Worm (Caenorhabditis elegans) whole organism, L4 larva: ENCODE measurements around the gene sox-2.

ENCODE experiments used
- D1046.2 ChIP-seq: fragments of 200-800 bp; sonication (Bioruptor generic); IDR thresholded peaks from 2 replicates; pipeline ENCODE4 v1.3.6; 2022; ENCODE audit warnings: missing genetic modification characterization, missing compliant biosample characterization
- F10B5.3 ChIP-seq: sonication (generic microtip); optimal IDR thresholded peaks from 2 replicates; lab custom pipeline; 2016; ENCODE audit warnings: mild to moderate bottlenecking, missing genetic modification characterization, missing compliant biosample characterization
- F37D6.2 ChIP-seq: sonication (generic microtip); optimal IDR thresholded peaks from 2 replicates; lab custom pipeline; 2016; ENCODE audit warnings: mild to moderate bottlenecking, missing genetic modification characterization, missing compliant biosample characterization
- R02D3.7 ChIP-seq: fragments of 150-350 bp; sonication (generic microtip); optimal IDR thresholded peaks from 3 replicates; lab custom pipeline; 2014; ENCODE audit warnings: missing biosample characterization, missing genetic modification characterization
- T26A8.4 ChIP-seq: fragments of 200-800 bp; sonication (Bioruptor generic); IDR thresholded peaks from 2 replicates; pipeline ENCODE4 v1.3.6; 2022; ENCODE audit warnings: missing genetic modification characterization, missing compliant biosample characterization
- Y105C5A.15 ChIP-seq: fragments of 200-800 bp; sonication (Bioruptor generic); IDR thresholded peaks from 2 replicates; pipeline ENCODE4 v1.3.6; 2022; ENCODE audit warnings: missing genetic modification characterization, missing compliant biosample characterization
- Y48G9A.11 ChIP-seq: fragments of 200-800 bp; sonication (Bioruptor generic); IDR thresholded peaks from 2 replicates; pipeline ENCODE4 v1.3.6; 2022; ENCODE audit warnings: missing genetic modification reagents, missing genetic modification characterization, missing compliant biosample characterization
- Y75B8A.6 ChIP-seq: fragments of 200-800 bp; sonication (Bioruptor generic); IDR thresholded peaks from 2 replicates; pipeline ENCODE4 v1.3.6; 2022; ENCODE audit warnings: missing genetic modification reagents, missing genetic modification characterization, missing compliant biosample characterization
- aly-2 ChIP-seq: sonication (generic microtip); optimal IDR thresholded peaks from 2 replicates; lab custom pipeline; 2018; ENCODE audit warnings: missing biosample characterization, missing genetic modification characterization
- ama-1 ChIP-seq: fragments of 150-350 bp; optimal IDR thresholded peaks from 2 replicates; lab custom pipeline; 2014; ENCODE audit warnings: inconsistent platforms, mixed read lengths
- ceh-20 ChIP-seq: fragments of 200-800 bp; sonication (Bioruptor generic); IDR thresholded peaks from 2 replicates; pipeline ENCODE4 v1.3.6; 2022; ENCODE audit warnings: missing genetic modification reagents, missing genetic modification characterization, missing compliant biosample characterization
- ceh-28 ChIP-seq: fragments of 150-350 bp; optimal IDR thresholded peaks from 2 replicates; lab custom pipeline; 2014; ENCODE audit warnings: missing biosample characterization, missing genetic modification reagents, missing genetic modification characterization
- ceh-32 ChIP-seq: sonication (generic microtip); optimal IDR thresholded peaks from 2 replicates; lab custom pipeline; 2016; ENCODE audit warnings: mild to moderate bottlenecking, missing genetic modification characterization, missing compliant biosample characterization; ENCODE audit not compliant: poor library complexity
- ceh-82 ChIP-seq: sonication (generic microtip); optimal IDR thresholded peaks from 2 replicates; lab custom pipeline; 2017; ENCODE audit warnings: missing biosample characterization, missing genetic modification characterization
- ces-1 ChIP-seq: fragments of 150-350 bp; sonication (generic microtip); optimal IDR thresholded peaks from 4 replicates; lab custom pipeline; 2014; ENCODE audit warnings: missing biosample characterization, missing genetic modification reagents, missing genetic modification characterization
- ctbp-1 ChIP-seq: fragments of 200-800 bp; sonication (Bioruptor generic); IDR thresholded peaks from 2 replicates; pipeline ENCODE4 v1.3.6; 2022; ENCODE audit warnings: missing genetic modification reagents, missing genetic modification characterization, missing compliant biosample characterization
- daf-12 ChIP-seq: fragments of 150-350 bp; optimal IDR thresholded peaks from 2 replicates; lab custom pipeline; 2014; ENCODE audit warnings: missing biosample characterization, missing genetic modification reagents, missing genetic modification characterization
- daf-16 ChIP-seq, 3 experiments: sonication (generic microtip); optimal IDR thresholded peaks; 2 replicates each; lab custom pipeline; 2016 to 2017; ENCODE audit warnings: missing genetic modification characterization in 3 of 3, missing genetic modification reagents in 3 of 3, mild to moderate bottlenecking in 2 of 3, missing compliant biosample characterization in 2 of 3, missing biosample characterization in 1 of 3, moderate library complexity in 1 of 3
- dmd-6 ChIP-seq: fragments of 200-800 bp; sonication (Bioruptor generic); IDR thresholded peaks from 2 replicates; pipeline ENCODE4 v1.3.6; 2022; ENCODE audit warnings: missing genetic modification reagents, missing genetic modification characterization, missing compliant biosample characterization
- dmd-8 ChIP-seq: fragments of 200-800 bp; sonication (Bioruptor generic); IDR thresholded peaks from 2 replicates; pipeline ENCODE4 v1.3.6; 2022; ENCODE audit warnings: missing genetic modification characterization, missing compliant biosample characterization
- dmd-9 ChIP-seq: fragments of 200-800 bp; sonication (Bioruptor generic); IDR thresholded peaks from 2 replicates; pipeline ENCODE4 v1.3.6; 2022; ENCODE audit warnings: missing genetic modification reagents, missing genetic modification characterization, missing compliant biosample characterization
- dpl-1 ChIP-seq: fragments of 150-350 bp; optimal IDR thresholded peaks from 2 replicates; lab custom pipeline; 2014; ENCODE audit warnings: missing biosample characterization, missing genetic modification reagents, missing genetic modification characterization
- dve-1 ChIP-seq: sonication (generic microtip); optimal IDR thresholded peaks from 2 replicates; lab custom pipeline; 2017; ENCODE audit warnings: antibody characterized with exemption, mild to moderate bottlenecking, missing genetic modification characterization, missing compliant biosample characterization; ENCODE audit not compliant: insufficient read depth
- fos-1 ChIP-seq: fragments of 150-350 bp; optimal IDR thresholded peaks from 2 replicates; lab custom pipeline; 2014; ENCODE audit warnings: missing biosample characterization, missing genetic modification characterization
- gei-8 ChIP-seq: fragments of 200-800 bp; sonication (Bioruptor generic); optimal IDR thresholded peaks from 2 replicates; lab custom pipeline; 2018; ENCODE audit warnings: mild to moderate bottlenecking, missing genetic modification characterization, missing compliant biosample characterization
- hif-1 ChIP-seq, 2 experiments: sonication (generic microtip); optimal IDR thresholded peaks; 2 replicates each; lab custom pipeline; 2016 to 2017; ENCODE audit warnings: missing compliant biosample characterization in 2 of 2, missing genetic modification characterization in 2 of 2, missing genetic modification reagents in 2 of 2, missing genotype in 2 of 2, mild to moderate bottlenecking in 1 of 2
- hlh-11 ChIP-seq: fragments of 200-800 bp; sonication (Bioruptor generic); optimal IDR thresholded peaks from 2 replicates; lab custom pipeline; 2018; ENCODE audit warnings: mild to moderate bottlenecking, missing genetic modification characterization, missing compliant biosample characterization
- hlh-30 ChIP-seq: sonication (generic microtip); optimal IDR thresholded peaks from 2 replicates; lab custom pipeline; 2017; ENCODE audit warnings: antibody characterized with exemption, mild to moderate bottlenecking, missing genetic modification characterization, missing compliant biosample characterization; ENCODE audit not compliant: insufficient read depth
- hmg-1.1 ChIP-seq: fragments of 200-800 bp; sonication (Bioruptor generic); IDR thresholded peaks from 2 replicates; pipeline ENCODE4 v1.3.6; 2022; ENCODE audit warnings: missing genetic modification reagents, missing genetic modification characterization, missing compliant biosample characterization
- lim-7 ChIP-seq: fragments of 200-800 bp; sonication (Bioruptor generic); IDR thresholded peaks from 2 replicates; pipeline ENCODE4 v1.3.6; 2022; ENCODE audit warnings: missing genetic modification characterization, missing compliant biosample characterization
- lin-1 ChIP-seq: fragments of 200-800 bp; sonication (Bioruptor generic); IDR thresholded peaks from 2 replicates; pipeline ENCODE4 v1.3.6; 2022; ENCODE audit warnings: missing genetic modification reagents, missing genetic modification characterization, missing compliant biosample characterization
- lin-13 ChIP-seq: fragments of 150-350 bp; optimal IDR thresholded peaks from 2 replicates; lab custom pipeline; 2014; ENCODE audit warnings: missing biosample characterization, missing genetic modification reagents, missing genetic modification characterization
- lin-38 ChIP-seq: fragments of 200-800 bp; sonication (Bioruptor generic); IDR thresholded peaks from 2 replicates; pipeline ENCODE4 v1.3.6; 2022; ENCODE audit warnings: missing genetic modification reagents, missing genetic modification characterization, missing compliant biosample characterization
- madf-5 ChIP-seq, 2 experiments: fragments of 200-800 bp; sonication (Bioruptor generic); IDR thresholded peaks; 2 replicates each; pipeline ENCODE4 v1.3.6; 2022; ENCODE audit warnings: missing compliant biosample characterization in 2 of 2, missing genetic modification characterization in 2 of 2
- madf-9 ChIP-seq: fragments of 200-800 bp; sonication (Bioruptor generic); conservative IDR thresholded peaks from 2 replicates; pipeline ENCODE4 v1.3.6; 2022; ENCODE audit warnings: missing genetic modification reagents, missing genetic modification characterization, missing compliant biosample characterization
- mdt-29 ChIP-seq: fragments of 200-800 bp; sonication (Bioruptor generic); IDR thresholded peaks from 2 replicates; pipeline ENCODE4 v1.3.6; 2022; ENCODE audit warnings: missing genetic modification reagents, missing genetic modification characterization, missing compliant biosample characterization
- mep-1 ChIP-seq: fragments of 150-350 bp; sonication (generic microtip); optimal IDR thresholded peaks from 3 replicates; lab custom pipeline; 2014; ENCODE audit warnings: missing biosample characterization, missing genetic modification characterization
- mxl-2 ChIP-seq: fragments of 200-800 bp; sonication (Bioruptor generic); conservative IDR thresholded peaks from 2 replicates; pipeline ENCODE4 v1.3.6; 2022; ENCODE audit warnings: missing genetic modification reagents, missing genetic modification characterization, missing compliant biosample characterization
- nhr-10 ChIP-seq: fragments of 150-350 bp; optimal IDR thresholded peaks from 2 replicates; lab custom pipeline; 2014; ENCODE audit warnings: missing biosample characterization, missing genetic modification characterization
- nhr-102 ChIP-seq: sonication (generic microtip); optimal IDR thresholded peaks from 2 replicates; lab custom pipeline; 2016; ENCODE audit warnings: mild to moderate bottlenecking, missing genetic modification characterization, moderate library complexity, missing compliant biosample characterization
- nhr-28 ChIP-seq: fragments of 150-350 bp; optimal IDR thresholded peaks from 2 replicates; lab custom pipeline; 2014; ENCODE audit warnings: missing biosample characterization, missing genetic modification characterization
- nhr-41 ChIP-seq: fragments of 200-800 bp; sonication (Bioruptor generic); IDR thresholded peaks from 2 replicates; pipeline ENCODE4 v1.3.6; 2022; ENCODE audit warnings: missing genetic modification reagents, missing genetic modification characterization, missing compliant biosample characterization
- nhr-48 ChIP-seq: sonication (generic microtip); optimal IDR thresholded peaks from 2 replicates; lab custom pipeline; 2016; ENCODE audit warnings: mild to moderate bottlenecking, missing genetic modification characterization, missing compliant biosample characterization
- nhr-77 ChIP-seq: fragments of 150-350 bp; optimal IDR thresholded peaks from 2 replicates; lab custom pipeline; 2014; ENCODE audit warnings: missing biosample characterization, missing genetic modification characterization
- pqm-1 ChIP-seq: sonication (generic microtip); optimal IDR thresholded peaks from 2 replicates; lab custom pipeline; 2017; ENCODE audit warnings: missing biosample characterization, missing genetic modification characterization
- set-16 ChIP-seq: fragments of 200-800 bp; sonication (Bioruptor generic); IDR thresholded peaks from 2 replicates; pipeline ENCODE4 v1.3.6; 2022; ENCODE audit warnings: missing genetic modification reagents, missing genetic modification characterization, missing compliant biosample characterization
- skn-1 ChIP-seq: fragments of 150-350 bp; optimal IDR thresholded peaks from 2 replicates; lab custom pipeline; 2014; ENCODE audit warnings: missing biosample characterization, missing genetic modification characterization
- snpc-1.2 ChIP-seq: fragments of 200-800 bp; sonication (Bioruptor generic); IDR thresholded peaks from 2 replicates; pipeline ENCODE4 v1.3.6; 2022; ENCODE audit warnings: missing genetic modification reagents, missing genetic modification characterization, missing compliant biosample characterization
- unc-39 ChIP-seq: sonication (generic microtip); optimal IDR thresholded peaks from 2 replicates; lab custom pipeline; 2017; ENCODE audit warnings: missing biosample characterization, missing genetic modification characterization
- ztf-11 ChIP-seq: fragments of 150-350 bp; optimal IDR thresholded peaks from 2 replicates; lab custom pipeline; 2014; ENCODE audit warnings: missing biosample characterization, missing genetic modification characterization

sox-2 gene

DNA sequence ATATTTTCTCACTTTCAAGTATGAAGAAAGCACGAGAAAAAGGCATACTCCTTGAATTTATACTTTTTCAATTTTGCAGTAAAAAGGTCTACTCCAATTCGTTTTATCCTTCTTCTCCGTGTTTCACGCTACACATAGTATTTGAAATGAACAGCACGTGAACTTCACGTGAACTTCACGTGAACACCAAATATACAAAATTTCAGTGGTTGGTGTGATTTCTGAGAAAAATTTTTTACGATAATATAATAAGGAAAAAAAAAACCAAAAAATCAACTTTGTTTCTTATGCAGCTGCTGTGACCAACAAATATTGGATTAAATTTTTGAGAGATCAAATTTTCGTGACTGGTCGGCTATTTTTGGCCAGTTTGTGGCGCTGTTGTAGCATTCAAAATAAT lies 17.1 kb downstream of the sox-2 start:
- TF ChIP-seq mxl-2 (GFP tag; lab: Robert Waterston, UW) (peak; percentile 97), Y48G9A.11 (no peak), ceh-20 (GFP tag; lab: Robert Waterston, UW) (no peak), nhr-28 (tag; lab: Kevin White, UChicago) (peak; percentile 2), nhr-102 (tag; lab: Kevin White, UChicago) (no peak)

- TF ChIP-seq F37D6.2: no peak
- TF ChIP-seq dmd-8: no peak
- no peak for TF ChIP-seq dmd-9 (GFP tag; lab: Robert Waterston, UW)
- TF ChIP-seq ztf-11 (tag; lab: Kevin White, UChicago): no peak
- TF ChIP-seq ceh-28 (tag; lab: Kevin White, UChicago): no peak
- no peak for TF ChIP-seq set-16 (GFP tag; lab: Robert Waterston, UW)
- TF ChIP-seq lin-38: no peak
- TF ChIP-seq lin-13 (GFP tag; lab: Kevin White, UChicago): no peak
- TF ChIP-seq daf-16 (GFP tag; optimal IDR thresholded peaks at IDR 0.05; lab: Kevin White, UChicago): no peak
- peak; percentile 38 for TF ChIP-seq daf-16 (tag; optimal IDR thresholded peaks at IDR 0.05; lab: Kevin White, UChicago)
- no peak for TF ChIP-seq lin-1
- TF ChIP-seq fos-1 (tag; lab: Kevin White, UChicago): no peak
- TF ChIP-seq ctbp-1 (GFP tag; lab: Robert Waterston, UW): no peak
- peak; percentile 31 for TF ChIP-seq pqm-1 (tag; lab: Kevin White, UChicago)
- no peak for TF ChIP-seq lim-7 (GFP tag; lab: Robert Waterston, UW)
- no peak for TF ChIP-seq unc-39 (tag; lab: Kevin White, UChicago)
- TF ChIP-seq mep-1: no peak
- peak; percentile 43; the same call in 1 of the 2 replicates for TF ChIP-seq mdt-29 (GFP tag; lab: Robert Waterston, UW)
- TF ChIP-seq ceh-82 (tag; lab: Kevin White, UChicago): no peak
- TF ChIP-seq madf-5 (GFP tag; IDR thresholded peaks at IDR 0.05; lab: Robert Waterston, UW): no peak
- TF ChIP-seq snpc-1.2 (GFP tag; lab: Robert Waterston, UW): no peak
- TF ChIP-seq ces-1 (GFP tag; lab: Kevin White, UChicago): no peak
- TF ChIP-seq R02D3.7 (tag; lab: Kevin White, UChicago): no peak
- no peak for TF ChIP-seq ama-1 (lab: Kevin White, UChicago)
- no peak for TF ChIP-seq T26A8.4 (GFP tag; lab: Robert Waterston, UW)
- peak; percentile 78 for TF ChIP-seq hlh-11 (tag; lab: Kevin White, UChicago)
- no peak for TF ChIP-seq F10B5.3
- peak; percentile 8 for TF ChIP-seq dve-1
- no peak for TF ChIP-seq D1046.2
- no peak for TF ChIP-seq madf-9 (GFP tag; lab: Robert Waterston, UW)
- TF ChIP-seq skn-1: no peak
- no peak for TF ChIP-seq nhr-10 (tag; lab: Kevin White, UChicago)
- TF ChIP-seq mxl-2 (GFP tag; lab: Robert Waterston, UW): 0 out of 2 replicates have a peak, but pooled peaks have one; percentile 43
- TF ChIP-seq gei-8: no peak
- TF ChIP-seq dpl-1 (GFP tag; lab: Kevin White, UChicago): no peak
- TF ChIP-seq hif-1 (tag; optimal IDR thresholded peaks at IDR 0.05; lab: Kevin White, UChicago): peak; percentile 91 to 94
- peak; percentile 7 for TF ChIP-seq nhr-77 (tag; lab: Kevin White, UChicago)
- TF ChIP-seq ceh-32: no peak
- TF ChIP-seq aly-2 (tag; lab: Kevin White, UChicago): no peak
- TF ChIP-seq dmd-6 (GFP tag; lab: Robert Waterston, UW): peak; percentile 89
- TF ChIP-seq daf-12: no peak
- no peak for TF ChIP-seq hlh-30 (tag; lab: Kevin White, UChicago)
- no peak for TF ChIP-seq nhr-41 (GFP tag; lab: Robert Waterston, UW)
- peak; percentile 32 for TF ChIP-seq nhr-48
- no peak for TF ChIP-seq Y105C5A.15 (GFP tag; lab: Robert Waterston, UW)
- TF ChIP-seq Y75B8A.6 (GFP tag; lab: Robert Waterston, UW): no peak
- TF ChIP-seq hmg-1.1 (GFP tag; lab: Robert Waterston, UW): no peak
These were observed 17.8 kb downstream of the sox-2 start for ce11 chrX:7445734-7446133.
